Worm (Caenorhabditis elegans) whole organism, midembryonic: ENCODE results near the gene M03E7.2.
A peak's percentile ranks its signal among the peaks of the same experiment; 100 is the strongest.

Experiments
- T22C8.4 ChIP-seq: fragments of 200-800 bp; sonication (Bioruptor generic); IDR thresholded peaks from 2 replicates; pipeline ENCODE4 v1.3.6; 2022; ENCODE audit warnings: missing genetic modification characterization, missing compliant biosample characterization
- cog-1 ChIP-seq: sonication (generic microtip); optimal IDR thresholded peaks from 2 replicates; lab custom pipeline; 2016; ENCODE audit warnings: missing genetic modification characterization, missing compliant biosample characterization
- flt-1 ChIP-seq: fragments of 200-800 bp; sonication (Bioruptor generic); IDR thresholded peaks from 2 replicates; pipeline ENCODE4 v1.3.6; 2022; ENCODE audit warnings: missing genetic modification characterization, missing compliant biosample characterization
- klf-2 ChIP-seq: fragments of 200-800 bp; sonication (Bioruptor generic); conservative IDR thresholded peaks from 2 replicates; pipeline ENCODE4 v1.3.6; 2022; ENCODE audit warnings: missing genetic modification reagents, missing genetic modification characterization, missing compliant biosample characterization
- med-1 ChIP-seq: sonication (generic microtip); optimal IDR thresholded peaks from 2 replicates; lab custom pipeline; 2017; ENCODE audit warnings: missing genetic modification characterization, mild to moderate bottlenecking, missing compliant biosample characterization, antibody characterized with exemption, missing genetic modification reagents; ENCODE audit not compliant: insufficient read depth
- ref-1 ChIP-seq: fragments of 200-800 bp; sonication (Bioruptor generic); conservative IDR thresholded peaks from 2 replicates; pipeline ENCODE4 v1.3.6; 2022; ENCODE audit warnings: missing genetic modification reagents, missing genetic modification characterization, missing compliant biosample characterization
- tab-1 ChIP-seq: fragments of 200-800 bp; sonication (Bioruptor generic); IDR thresholded peaks from 2 replicates; pipeline ENCODE4 v1.3.6; 2022; ENCODE audit warnings: missing genetic modification characterization, missing compliant biosample characterization
- ztf-23 ChIP-seq: fragments of 200-800 bp; sonication (Bioruptor generic); IDR thresholded peaks from 2 replicates; pipeline ENCODE4 v1.3.6; 2022; ENCODE audit warnings: missing genetic modification reagents, missing genetic modification characterization, missing compliant biosample characterization
- ztf-29 ChIP-seq: fragments of 200-800 bp; sonication (Bioruptor generic); IDR thresholded peaks from 2 replicates; pipeline ENCODE4 v1.3.6; 2022; ENCODE audit warnings: missing genetic modification reagents, missing genetic modification characterization, missing compliant biosample characterization

The M03E7.2 gene

DNA sequence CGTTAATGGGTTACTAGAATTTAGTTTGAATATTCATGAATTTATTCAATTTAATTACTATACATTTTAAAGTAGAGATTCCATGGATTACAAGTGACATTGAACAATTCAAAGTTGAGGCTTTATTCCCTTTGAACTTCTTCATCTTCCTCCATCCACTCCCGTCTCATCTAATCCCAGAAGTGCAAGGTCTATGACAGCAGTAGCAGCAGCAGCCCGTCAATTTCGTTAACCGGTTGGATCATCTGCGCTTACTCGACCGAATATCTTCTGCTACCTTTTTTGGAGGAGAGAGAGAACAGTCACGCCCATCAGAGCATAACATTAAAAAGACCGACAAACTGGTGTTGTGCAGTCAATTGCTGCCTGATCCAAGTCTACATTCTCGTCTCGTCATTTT is at the start of gene M03E7.2:
M03E7.2 (plus strand) TSS at position 301 of the 400 bp plus-strand sequence.
- no peak for TF ChIP-seq tab-1 (GFP tag; lab: Robert Waterston, UW)
- no peak for TF ChIP-seq T22C8.4 (GFP tag; lab: Robert Waterston, UW)

DNA sequence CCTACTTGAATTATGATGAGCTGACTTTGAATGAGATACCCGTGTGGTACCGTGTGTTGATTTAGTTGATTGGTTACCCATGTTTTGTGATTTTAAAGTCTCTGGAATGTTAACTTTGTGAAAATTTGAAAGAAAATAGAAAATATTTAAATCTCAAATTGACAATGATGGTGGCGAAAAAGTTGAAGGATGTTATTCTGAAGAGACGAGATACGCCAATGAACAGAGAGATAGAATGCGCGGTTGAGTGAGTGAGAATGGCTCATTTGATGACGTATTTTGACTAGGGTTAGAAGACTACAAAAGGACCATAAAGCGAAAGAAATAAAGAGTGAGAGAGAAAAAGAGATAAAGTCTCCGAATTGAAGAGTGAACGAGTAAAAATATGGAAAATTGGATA is 47.0 kb upstream of the M03E7.2 start, which contains the start of gene glb-6:
glb-6 (minus strand) TSS at position 101 of the 400 bp plus-strand sequence.
- TF ChIP-seq flt-1 (GFP tag; lab: Robert Waterston, UW) (no peak), T22C8.4 (GFP tag; lab: Robert Waterston, UW) (no peak), ref-1 (no peak), klf-2 (GFP tag; lab: Robert Waterston, UW) (no peak), tab-1 (GFP tag; lab: Robert Waterston, UW) (no peak), cog-1 (tag; lab: Kevin White, UChicago) (no peak), ztf-23 (GFP tag; lab: Robert Waterston, UW) (no peak), ztf-29 (GFP tag; lab: Robert Waterston, UW) (no peak), med-1 (GFP tag; lab: Kevin White, UChicago) (no peak)

DNA sequence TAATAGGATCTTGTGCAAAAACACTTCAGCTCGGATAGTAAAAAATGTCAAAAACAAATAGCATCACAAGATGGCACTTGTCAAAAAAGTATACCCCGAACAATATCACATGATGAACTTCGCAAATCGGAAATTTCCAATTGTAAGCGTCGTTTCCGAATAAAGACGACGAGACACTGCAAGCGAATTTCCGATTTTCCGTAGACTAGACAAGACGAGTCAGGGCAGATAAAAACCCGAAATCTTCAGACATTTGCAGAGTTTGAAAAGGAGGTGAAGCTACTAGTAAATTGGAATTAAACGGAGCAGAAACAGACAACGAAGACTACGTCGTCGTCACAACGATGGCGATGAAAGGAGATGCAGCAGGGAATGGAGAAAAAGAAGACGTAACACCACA is 45.7 kb upstream of the M03E7.2 start:
- TF ChIP-seq med-1 (GFP tag; lab: Kevin White, UChicago) (no peak), flt-1 (GFP tag; lab: Robert Waterston, UW) (no peak), cog-1 (tag; lab: Kevin White, UChicago) (no peak), tab-1 (GFP tag; lab: Robert Waterston, UW) (no peak), klf-2 (GFP tag; lab: Robert Waterston, UW) (no peak), ztf-23 (GFP tag; lab: Robert Waterston, UW) (no peak), T22C8.4 (GFP tag; lab: Robert Waterston, UW) (no peak), ref-1 (no peak), ztf-29 (GFP tag; lab: Robert Waterston, UW) (no peak)

DNA sequence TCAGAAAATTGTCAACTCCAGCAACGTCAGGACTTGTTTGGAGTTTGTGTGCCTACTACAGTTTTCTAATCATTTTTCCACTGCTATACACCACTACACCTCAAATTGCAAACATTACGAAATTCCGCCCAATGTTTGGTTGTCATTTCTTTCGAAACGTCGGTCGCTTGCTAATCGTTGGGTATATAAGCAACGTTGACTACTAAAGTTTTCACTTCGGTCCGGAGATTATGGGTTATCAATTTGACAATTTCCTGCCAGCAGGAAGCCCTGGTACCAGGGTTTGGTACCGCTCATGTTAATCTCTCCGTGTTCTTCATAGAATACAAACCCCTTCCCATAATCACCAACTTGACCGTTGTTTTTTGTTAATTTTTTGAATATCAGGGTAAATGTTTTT is 41.4 kb upstream of the M03E7.2 start:
- no peak for TF ChIP-seq cog-1 (tag; lab: Kevin White, UChicago)

DNA sequence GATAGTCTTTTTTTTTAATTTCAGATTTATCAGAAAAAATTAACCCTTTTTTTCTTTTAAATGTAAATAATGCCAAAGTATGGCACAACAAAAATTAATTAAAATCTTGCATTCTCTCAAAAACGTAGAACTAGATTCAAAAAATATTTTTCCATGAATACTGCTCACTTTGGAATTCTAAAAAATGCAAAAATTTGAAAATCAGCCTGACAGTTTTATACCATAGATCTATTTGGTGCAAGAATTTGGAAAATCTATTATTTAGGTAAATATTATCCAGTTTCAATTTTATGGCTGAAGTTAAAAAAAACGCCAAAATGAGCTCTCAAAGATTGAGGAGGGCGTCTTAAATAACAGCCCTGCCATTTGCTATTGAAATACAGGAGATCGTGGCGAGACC is 37.7 kb upstream of the M03E7.2 start:
- TF ChIP-seq flt-1 (GFP tag; lab: Robert Waterston, UW): no peak
- TF ChIP-seq med-1 (GFP tag; lab: Kevin White, UChicago): no peak
- TF ChIP-seq ref-1: no peak
- no peak for TF ChIP-seq ztf-23 (GFP tag; lab: Robert Waterston, UW)
- no peak for TF ChIP-seq klf-2 (GFP tag; lab: Robert Waterston, UW)
- TF ChIP-seq cog-1 (tag; lab: Kevin White, UChicago): no peak
- TF ChIP-seq T22C8.4 (GFP tag; lab: Robert Waterston, UW): no peak
- TF ChIP-seq ztf-29 (GFP tag; lab: Robert Waterston, UW): no peak
- no peak for TF ChIP-seq tab-1 (GFP tag; lab: Robert Waterston, UW)

DNA sequence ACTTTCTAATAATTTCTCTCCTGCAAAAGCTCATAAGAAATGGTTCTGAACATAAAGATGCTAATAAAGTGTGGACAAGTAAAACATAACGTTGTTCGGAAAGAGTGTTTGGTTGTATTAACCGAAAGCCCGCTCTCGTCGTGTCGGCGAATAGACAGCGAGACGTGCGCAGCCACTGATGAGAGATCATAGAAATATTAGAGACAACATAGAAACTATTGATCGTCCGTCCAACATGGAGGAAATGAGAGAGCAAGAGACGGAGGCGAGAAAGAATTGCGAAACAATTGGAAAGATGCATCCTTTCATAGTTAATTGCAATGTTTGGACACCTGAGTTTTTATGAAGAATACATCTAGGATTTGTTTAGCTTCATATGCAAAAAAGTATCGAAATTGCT is 36.9 kb upstream of the M03E7.2 start:
- peak; percentile 73 for TF ChIP-seq cog-1 (tag; lab: Kevin White, UChicago)
- TF ChIP-seq ztf-29 (GFP tag; lab: Robert Waterston, UW): 0 out of 2 replicates have a peak, but pooled peaks have one; percentile 19
- TF ChIP-seq T22C8.4 (GFP tag; lab: Robert Waterston, UW): peak; percentile 79
- no peak for TF ChIP-seq med-1 (GFP tag; lab: Kevin White, UChicago)

DNA sequence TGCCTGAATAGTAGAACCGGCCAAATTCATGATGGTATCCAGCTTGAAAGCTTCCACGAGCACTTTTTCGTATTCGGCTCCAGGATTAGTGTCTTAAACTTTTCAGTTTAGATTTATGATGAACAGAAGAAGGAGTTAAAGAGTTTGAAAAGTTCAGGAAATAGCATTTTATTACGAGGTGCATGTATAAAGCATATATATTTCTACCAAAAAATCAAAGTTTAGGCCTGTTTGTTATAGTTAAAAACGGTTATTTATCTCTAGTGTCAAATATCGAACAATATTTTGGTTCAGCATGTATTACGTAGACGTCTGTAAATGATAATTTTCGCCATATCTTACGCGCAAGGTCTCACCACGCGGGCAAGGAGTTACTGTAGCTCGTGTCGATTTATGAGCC is 36.1 kb upstream of the M03E7.2 start, which contains the start of gene klc-2:
klc-2 (minus strand) TSS at position 101 of the 400 bp plus-strand sequence.
- TF ChIP-seq ref-1: no peak
- no peak for TF ChIP-seq tab-1 (GFP tag; lab: Robert Waterston, UW)
- TF ChIP-seq ztf-29 (GFP tag; lab: Robert Waterston, UW): no peak
- TF ChIP-seq flt-1 (GFP tag; lab: Robert Waterston, UW): no peak

DNA sequence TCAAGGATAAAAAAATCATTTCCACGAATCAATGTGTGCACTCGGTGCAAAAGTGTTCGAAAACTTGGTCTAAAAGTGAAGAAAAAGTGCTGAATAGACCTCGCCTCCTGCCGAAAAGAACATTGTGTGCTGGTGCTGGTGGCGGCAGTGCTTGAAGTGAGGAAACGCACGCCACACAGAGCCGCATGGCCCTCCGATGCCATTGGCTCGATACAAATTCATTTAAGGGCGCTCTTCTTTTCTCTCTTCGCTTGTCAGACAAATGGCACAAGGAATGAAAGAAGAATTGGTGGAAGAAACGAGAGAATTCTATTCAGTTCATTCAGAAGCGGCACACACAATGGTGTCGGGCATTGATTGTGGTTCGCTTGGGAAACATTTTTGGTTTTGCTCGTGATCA is 35.1 kb upstream of the M03E7.2 start:
- TF ChIP-seq ref-1 (no peak), T22C8.4 (GFP tag; lab: Robert Waterston, UW) (no peak), cog-1 (tag; lab: Kevin White, UChicago) (no peak), ztf-23 (GFP tag; lab: Robert Waterston, UW) (no peak), tab-1 (GFP tag; lab: Robert Waterston, UW) (no peak), flt-1 (GFP tag; lab: Robert Waterston, UW) (no peak), ztf-29 (GFP tag; lab: Robert Waterston, UW) (no peak), med-1 (GFP tag; lab: Kevin White, UChicago) (no peak), klf-2 (GFP tag; lab: Robert Waterston, UW) (no peak)

DNA sequence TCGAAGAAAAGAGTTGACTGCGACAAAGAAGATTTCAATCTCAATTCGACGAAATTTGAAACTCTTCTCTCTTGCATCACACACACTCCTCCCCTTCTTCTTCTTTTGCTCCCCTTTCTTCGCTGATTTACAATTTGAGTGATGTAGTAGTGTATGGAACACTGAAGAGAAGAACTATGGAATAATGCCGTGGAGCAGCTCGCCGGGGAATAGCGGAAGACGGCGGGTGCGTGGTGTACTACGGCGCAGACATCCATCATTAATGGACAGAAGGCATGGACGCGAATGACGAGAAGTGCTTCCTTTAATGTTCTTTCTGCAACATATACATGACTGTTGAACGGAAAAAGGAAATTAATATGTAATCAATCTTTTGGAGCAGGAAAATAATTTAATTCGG is 34.5 kb upstream of the M03E7.2 start:
- TF ChIP-seq ztf-29 (GFP tag; lab: Robert Waterston, UW) (no peak), tab-1 (GFP tag; lab: Robert Waterston, UW) (no peak), flt-1 (GFP tag; lab: Robert Waterston, UW) (no peak), klf-2 (GFP tag; lab: Robert Waterston, UW) (no peak), T22C8.4 (GFP tag; lab: Robert Waterston, UW) (no peak), ztf-23 (GFP tag; lab: Robert Waterston, UW) (no peak), cog-1 (tag; lab: Kevin White, UChicago) (no peak), med-1 (GFP tag; lab: Kevin White, UChicago) (no peak)

DNA sequence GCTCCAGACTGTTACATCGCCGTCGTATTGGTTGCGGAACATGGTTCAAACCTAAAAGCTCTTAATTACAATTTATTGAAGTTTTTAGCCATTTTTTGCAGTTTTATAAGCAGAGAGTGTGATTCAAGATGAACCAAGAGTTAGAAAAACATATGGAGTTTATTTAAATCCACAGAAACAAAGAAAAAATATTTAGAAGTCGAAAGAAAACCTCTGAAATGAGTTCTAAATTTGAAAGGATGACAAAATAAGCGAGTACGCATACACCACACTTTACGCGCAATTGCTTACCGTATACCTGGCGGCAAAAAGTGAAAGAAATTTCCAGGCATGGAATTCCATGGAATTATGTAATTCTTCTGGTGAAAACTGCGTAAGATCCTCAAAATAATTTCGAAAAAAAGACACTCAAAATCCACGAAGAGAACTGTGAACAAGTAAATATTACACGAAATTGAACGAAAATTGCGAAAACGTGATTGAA is 33.1 kb upstream of the M03E7.2 start, which contains the start of gene pas-6:
pas-6 (minus strand) TSS at position 51 of the 484 bp plus-strand sequence.
- no peak for TF ChIP-seq T22C8.4 (GFP tag; lab: Robert Waterston, UW)
- no peak for TF ChIP-seq med-1 (GFP tag; lab: Kevin White, UChicago)
- TF ChIP-seq ztf-29 (GFP tag; lab: Robert Waterston, UW): no peak
- TF ChIP-seq ref-1: no peak
- no peak for TF ChIP-seq tab-1 (GFP tag; lab: Robert Waterston, UW)
- no peak for TF ChIP-seq flt-1 (GFP tag; lab: Robert Waterston, UW)
- TF ChIP-seq klf-2 (GFP tag; lab: Robert Waterston, UW): no peak
- no peak for TF ChIP-seq cog-1 (tag; lab: Kevin White, UChicago)
- no peak for TF ChIP-seq ztf-23 (GFP tag; lab: Robert Waterston, UW)
